Fruit fly (Drosophila melanogaster): ENCODE data around the gene SAK.
A peak's percentile ranks its signal among the peaks of the same experiment; 100 is the strongest.

The SAK gene

dm6 chr3L:21496502-21496864, 19.2 kb downstream of the SAK start (continued):
- TF ChIP-seq twi (tag; optimal IDR thresholded peaks at IDR 0.05) = no peak
- no peak for TF ChIP-seq H15 (GFP tag; IDR thresholded peaks at IDR 0.05)
- no peak for TF ChIP-seq Hr78 (GFP tag; optimal IDR thresholded peaks at IDR 0.05)
- TF ChIP-seq CG17186 (GFP tag; optimal IDR thresholded peaks at IDR 0.05) = no peak
- TF ChIP-seq luna (GFP tag; optimal IDR thresholded peaks at IDR 0.05) = no peak
- no peak for TF ChIP-seq Meics (GFP tag; optimal IDR thresholded peaks at IDR 0.05)
- no peak for TF ChIP-seq Atf6 (GFP tag; IDR thresholded peaks at IDR 0.05)
- no peak for TF ChIP-seq Nf-YA (GFP tag; IDR thresholded peaks at IDR 0.05)
- TF ChIP-seq CG9437 (GFP tag; optimal IDR thresholded peaks at IDR 0.05) = no peak

dm6 chr3L:21492723-21493316, 22.9 kb downstream of the SAK start, which contains the start of the genes CG7202 and CG7519:
CG7202 (minus strand) TSS chr3L:21492773.
CG7519 (plus strand) TSS chr3L:21493083.
- TF ChIP-seq CkIIα-i1 (GFP tag; IDR thresholded peaks at IDR 0.05) (no peak), CG33557 (GFP tag; optimal IDR thresholded peaks at IDR 0.05) (no peak), gfzf (GFP tag; optimal IDR thresholded peaks at IDR 0.05) (peak; percentile 67), ftz-f1 (GFP tag; optimal IDR thresholded peaks at IDR 0.05) (no peak), CG10959 (GFP tag; IDR thresholded peaks at IDR 0.05) (no peak), bowl (GFP tag; IDR thresholded peaks at IDR 0.05) (no peak), CG7987 (GFP tag; optimal IDR thresholded peaks at IDR 0.05) (no peak), CG14710 (tag; optimal IDR thresholded peaks at IDR 0.05) (peak; percentile 9), CG15073 (GFP tag; optimal IDR thresholded peaks at IDR 0.05) (no peak), NfI (GFP tag; optimal IDR thresholded peaks at IDR 0.05) (no peak), grn (GFP tag; optimal IDR thresholded peaks at IDR 0.05) (no peak), CG9797 (GFP tag; optimal IDR thresholded peaks at IDR 0.05) (peak; percentile 55), hbn (GFP tag; IDR thresholded peaks at IDR 0.05; ENCODE audit: partially characterized antibody) (no peak), Mes4 (GFP tag; optimal IDR thresholded peaks at IDR 0.05) (no peak), Jarid2 (GFP tag; optimal IDR thresholded peaks at IDR 0.05) (no peak), CG17359 (tag; optimal IDR thresholded peaks at IDR 0.05) (no peak), salm (tag; optimal IDR thresholded peaks at IDR 0.05) (no peak), sim (GFP tag; IDR thresholded peaks at IDR 0.05) (no peak), seq (GFP tag; IDR thresholded peaks at IDR 0.05) (no peak), knrl (GFP tag; IDR thresholded peaks at IDR 0.05; ENCODE audit: partially characterized antibody) (no peak), MBD-R2 (GFP tag; IDR thresholded peaks at IDR 0.05) (peak; percentile 45; the same call in 1 of the 2 replicates), dmrt11E (tag; optimal IDR thresholded peaks at IDR 0.05) (no peak), Lhr (GFP tag; optimal IDR thresholded peaks at IDR 0.05) (no peak), CG2129 (GFP tag; IDR thresholded peaks at IDR 0.05; ENCODE audit: partially characterized antibody) (no peak), CG11398 (GFP tag; optimal IDR thresholded peaks at IDR 0.05) (no peak), CG18011 (GFP tag; optimal IDR thresholded peaks at IDR 0.05) (no peak), CG10979 (tag; optimal IDR thresholded peaks at IDR 0.05) (no peak), E2f2 (GFP tag; IDR thresholded peaks at IDR 0.05) (no peak), CG9932 (GFP tag; IDR thresholded peaks at IDR 0.05) (no peak), Hsf (GFP tag; optimal IDR thresholded peaks at IDR 0.05) (no peak), pzg (GFP tag; optimal IDR thresholded peaks at IDR 0.05) (peak; percentile 35), jumu (GFP tag; optimal IDR thresholded peaks at IDR 0.05) (no peak), phol (tag; optimal IDR thresholded peaks at IDR 0.05) (peak; percentile 9), CG2889 (GFP tag; IDR thresholded peaks at IDR 0.05) (no peak), trem (tag; optimal IDR thresholded peaks at IDR 0.05) (peak; percentile 47), mld (GFP tag; IDR thresholded peaks at IDR 0.05; ENCODE audit: partially characterized antibody) (no peak), tap (tag; optimal IDR thresholded peaks at IDR 0.05) (no peak), CG3995 (GFP tag; optimal IDR thresholded peaks at IDR 0.05) (peak; percentile 43), aop (GFP tag; IDR thresholded peaks at IDR 0.05) (no peak), Hr3 (GFP tag; optimal IDR thresholded peaks at IDR 0.05) (no peak)

Measured in whole organism, embryonic.